Fruit fly (Drosophila melanogaster): ENCODE data around the gene LysE.

LysE gene

DNA sequence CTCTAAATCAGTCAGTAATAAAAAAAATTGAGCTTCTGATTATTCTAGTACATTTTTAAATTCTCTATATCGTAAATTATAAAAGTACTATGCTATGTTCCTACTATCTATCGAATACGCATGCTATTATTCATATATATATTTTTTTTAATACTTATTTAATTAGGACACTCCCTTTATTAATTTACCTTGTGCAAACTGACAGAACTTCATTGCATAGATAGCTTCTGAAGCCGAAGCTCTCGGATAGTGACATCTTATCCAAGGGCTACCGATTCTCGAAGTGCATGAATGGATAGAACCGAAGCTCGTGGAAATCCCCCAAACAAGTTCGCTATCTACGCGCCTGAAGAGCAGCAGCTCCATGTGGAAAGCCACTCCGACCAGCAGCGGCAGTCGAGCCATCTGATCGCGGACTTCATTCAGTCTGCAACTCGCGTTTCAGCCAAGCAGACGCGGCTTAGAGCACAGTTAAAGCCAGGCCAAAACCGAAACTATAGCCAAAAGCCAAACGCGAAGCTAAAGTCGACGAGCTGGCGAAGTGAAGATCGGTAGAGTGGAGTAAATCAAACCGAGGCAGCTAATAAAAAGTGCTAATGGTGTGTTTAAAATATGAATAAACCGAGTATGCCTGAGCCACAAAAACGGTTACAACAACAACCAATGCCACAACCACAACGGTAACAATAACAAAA lies 12.1 kb upstream of the LysE start, which contains the start of gene mwh:
TSS of gene mwh (plus strand) at position 430 of the 695 bp plus-strand sequence.
- peak; percentile 31 for TF ChIP-seq CG14655 (GFP tag; optimal IDR thresholded peaks at IDR 0.05)
- no peak for TF ChIP-seq CG15710 (tag; optimal IDR thresholded peaks at IDR 0.05)
- peak; percentile 41 for TF ChIP-seq CG8301 (tag; optimal IDR thresholded peaks at IDR 0.05)

dm6 chr3L:1202588-1203195 lies 9.9 kb upstream of the LysE start, which contains the start of gene meep:
TSS of gene meep (minus strand) at chr3L:1203036.
- no peak for TF ChIP-seq CG17806 (tag; optimal IDR thresholded peaks at IDR 0.05)
- no peak for TF ChIP-seq CG14655 (GFP tag; optimal IDR thresholded peaks at IDR 0.05)
- TF ChIP-seq gl (tag; optimal IDR thresholded peaks at IDR 0.05) = no peak
- no peak for TF ChIP-seq CG8301 (tag; optimal IDR thresholded peaks at IDR 0.05)
- no peak for TF ChIP-seq rn (GFP tag; IDR thresholded peaks at IDR 0.05)
- no peak for TF ChIP-seq fd96Ca (GFP tag; IDR thresholded peaks at IDR 0.05)
- TF ChIP-seq Pif1A (GFP tag; optimal IDR thresholded peaks at IDR 0.05) = no peak
- TF ChIP-seq D1 (tag; optimal IDR thresholded peaks at IDR 0.05) = no peak
- no peak for TF ChIP-seq CG15710 (tag; optimal IDR thresholded peaks at IDR 0.05)
- no peak for TF ChIP-seq Pif1B (GFP tag; optimal IDR thresholded peaks at IDR 0.05)
- no peak for TF ChIP-seq Ets98B (GFP tag; IDR thresholded peaks at IDR 0.05)
- no peak for TF ChIP-seq CG8159 (tag; optimal IDR thresholded peaks at IDR 0.05)
- no peak for TF ChIP-seq CG4496 (GFP tag; IDR thresholded peaks at IDR 0.05)

dm6 chr3L:1203855-1204431 lies 8.7 kb upstream of the LysE start:
- TF ChIP-seq Snoo (tag; optimal IDR thresholded peaks at IDR 0.05) = no peak
- peak; percentile 52; the same call in 2 of the 3 replicates for TF ChIP-seq CG4496 (GFP tag; IDR thresholded peaks at IDR 0.05)

dm6 chr3L:1204674-1205547 lies 7.7 kb upstream of the LysE start, which contains the start of gene CG9119:
TSS of gene CG9119 (minus strand) at chr3L:1204795.
- TF ChIP-seq fd96Ca (GFP tag; IDR thresholded peaks at IDR 0.05) (peak; percentile 38; the same call in 1 of the 3 replicates), D1 (tag; optimal IDR thresholded peaks at IDR 0.05) (no peak), CG17806 (tag; optimal IDR thresholded peaks at IDR 0.05) (peak; percentile 8), CG32121 (GFP tag; IDR thresholded peaks at IDR 0.05) (no peak), CG9948 (tag; optimal IDR thresholded peaks at IDR 0.05) (peak; percentile 30), Ets98B (GFP tag; IDR thresholded peaks at IDR 0.05) (no peak), CG10348 (GFP tag; IDR thresholded peaks at IDR 0.05) (no peak), rn (GFP tag; IDR thresholded peaks at IDR 0.05) (no peak), Pif1A (GFP tag; optimal IDR thresholded peaks at IDR 0.05) (peak; percentile 6), CG13204 (GFP tag; optimal IDR thresholded peaks at IDR 0.05) (peak; percentile 21), gl (tag; optimal IDR thresholded peaks at IDR 0.05) (no peak), CG4496 (GFP tag; IDR thresholded peaks at IDR 0.05) (no peak), CG15710 (tag; optimal IDR thresholded peaks at IDR 0.05) (peak; percentile 54), CG8301 (tag; optimal IDR thresholded peaks at IDR 0.05) (peak; percentile 30), CG12605 (GFP tag; IDR thresholded peaks at IDR 0.05) (no peak), EcR (GFP tag; optimal IDR thresholded peaks at IDR 0.05) (peak; percentile 82), CG14655 (GFP tag; optimal IDR thresholded peaks at IDR 0.05) (peak; percentile 51), Snoo (tag; optimal IDR thresholded peaks at IDR 0.05) (no peak), CG34367 (tag; optimal IDR thresholded peaks at IDR 0.05) (no peak), Pif1B (GFP tag; optimal IDR thresholded peaks at IDR 0.05) (no peak), CG8159 (tag; optimal IDR thresholded peaks at IDR 0.05) (peak; percentile 55)

- no peak for TF ChIP-seq CG10348 (GFP tag; IDR thresholded peaks at IDR 0.05)
- TF ChIP-seq rn (GFP tag; IDR thresholded peaks at IDR 0.05) = no peak
- no peak for TF ChIP-seq CG4496 (GFP tag; IDR thresholded peaks at IDR 0.05)
- TF ChIP-seq Pif1B (GFP tag; optimal IDR thresholded peaks at IDR 0.05) = no peak
- TF ChIP-seq CG12605 (GFP tag; IDR thresholded peaks at IDR 0.05) = no peak
- TF ChIP-seq fd96Ca (GFP tag; IDR thresholded peaks at IDR 0.05) = no peak
- no peak for TF ChIP-seq CG34367 (tag; optimal IDR thresholded peaks at IDR 0.05)
- no peak for TF ChIP-seq Ets98B (GFP tag; IDR thresholded peaks at IDR 0.05)
- TF ChIP-seq CG13204 (GFP tag; optimal IDR thresholded peaks at IDR 0.05) = no peak
- TF ChIP-seq CG32121 (GFP tag; IDR thresholded peaks at IDR 0.05) = no peak
- TF ChIP-seq CG9948 (tag; optimal IDR thresholded peaks at IDR 0.05) = no peak
These were observed 5.8 kb upstream of the LysE start, which contains the start of gene LysB for dm6 chr3L:1206682-1207421. TSS of gene LysB (plus strand) at chr3L:1207371.
